Fruit fly (Drosophila melanogaster): ENCODE results near the gene polybromo.

polybromo gene

dm6 chr3R:24777101-24777500 is 28.0 kb downstream of the polybromo start (continued):
- no peak for TF ChIP-seq CG17359 (tag; optimal IDR thresholded peaks at IDR 0.05)
- TF ChIP-seq sens (GFP tag) = peak; percentile 33
- no peak for TF ChIP-seq ems (GFP tag; optimal IDR thresholded peaks at IDR 0.05)
- TF ChIP-seq Mad (GFP tag; optimal IDR thresholded peaks at IDR 0.05) = no peak

DNA sequence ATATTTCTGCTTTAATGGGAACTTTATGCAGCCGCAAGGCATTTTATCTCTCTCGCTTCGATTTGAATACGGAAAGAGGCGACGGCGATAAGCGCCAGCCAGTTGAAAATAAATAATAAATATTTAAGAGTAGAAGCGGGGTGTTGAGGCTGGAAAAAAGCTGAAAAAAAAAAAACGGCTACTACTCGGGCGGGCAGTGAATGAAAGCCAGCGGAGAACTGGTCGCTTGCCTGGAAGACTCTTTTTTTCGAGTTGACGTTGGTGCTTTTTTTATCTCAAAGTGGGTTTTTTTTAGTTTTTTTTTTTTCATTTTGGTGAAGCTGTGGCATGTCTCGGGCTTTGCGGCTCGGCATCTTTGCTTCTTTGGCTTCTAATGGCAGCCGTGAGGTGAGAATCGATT is 31.6 kb downstream of the polybromo start:
- TF ChIP-seq abd-A (tag; optimal IDR thresholded peaks at IDR 0.05) = peak; percentile 2
- no peak for TF ChIP-seq CG7372 (GFP tag; IDR thresholded peaks at IDR 0.05)
- peak; percentile 58 for TF ChIP-seq sqz (GFP tag; optimal IDR thresholded peaks at IDR 0.05)

- TF ChIP-seq kni (GFP tag; optimal IDR thresholded peaks at IDR 0.05) (peak; percentile 39), CG11247 (GFP tag; IDR thresholded peaks at IDR 0.05) (no peak), Ets65A (GFP tag) (peak; percentile 62), ranshi (GFP tag; IDR thresholded peaks at IDR 0.05) (no peak), CG14710 (tag; optimal IDR thresholded peaks at IDR 0.05) (no peak), Gug (GFP tag; IDR thresholded peaks at IDR 0.05) (no peak), CG32772 (GFP tag; IDR thresholded peaks at IDR 0.05) (no peak), CG9876 (GFP tag; optimal IDR thresholded peaks at IDR 0.05) (no peak), Neu2 (GFP tag; optimal IDR thresholded peaks at IDR 0.05; ENCODE audit: borderline replicate concordance) (no peak), Blimp-1 (GFP tag; optimal IDR thresholded peaks at IDR 0.05) (peak; percentile 84)
Observed at dm6 chr3R:24773016-24773415, 32.0 kb downstream of the polybromo start.

- TF ChIP-seq Sry-δ (GFP tag; optimal IDR thresholded peaks at IDR 0.05) (no peak), CG4707 (GFP tag; optimal IDR thresholded peaks at IDR 0.05) (no peak), pum (GFP tag; optimal IDR thresholded peaks at IDR 0.05) (peak; percentile 45), jumu (GFP tag; optimal IDR thresholded peaks at IDR 0.05) (peak; percentile 43), CG10147 (GFP tag; optimal IDR thresholded peaks at IDR 0.05) (peak; percentile 59), exex (tag; optimal IDR thresholded peaks at IDR 0.05) (peak; percentile 65), al (GFP tag; IDR thresholded peaks at IDR 0.05) (peak; percentile 48; the same call in 1 of the 2 replicates), pita (GFP tag; optimal IDR thresholded peaks at IDR 0.05) (no peak), pan (optimal IDR thresholded peaks at IDR 0.05) (no peak), pan (GFP tag; optimal IDR thresholded peaks at IDR 0.05 in 1 of 2, IDR thresholded peaks at IDR 0.05 in 1 of 2) (peak in 1 of 2 experiments; percentile 43), insv (GFP tag; optimal IDR thresholded peaks at IDR 0.05) (no peak), CG13287 (GFP tag; IDR thresholded peaks at IDR 0.05; ENCODE audit: partially characterized antibody) (no peak), CG10959 (GFP tag; IDR thresholded peaks at IDR 0.05) (no peak), CkIIα-i1 (GFP tag; IDR thresholded peaks at IDR 0.05) (no peak), D19A (tag; optimal IDR thresholded peaks at IDR 0.05) (peak; percentile 98), CG7745 (tag; optimal IDR thresholded peaks at IDR 0.05) (no peak), CG10543 (GFP tag; optimal IDR thresholded peaks at IDR 0.05) (peak; percentile 85), sisA (GFP tag; IDR thresholded peaks at IDR 0.05) (peak; percentile 51), tap (tag; optimal IDR thresholded peaks at IDR 0.05) (peak; percentile 42), fru (optimal IDR thresholded peaks at IDR 0.05) (no peak), NK7.1 (GFP tag; optimal IDR thresholded peaks at IDR 0.05) (peak; percentile 24), CG2875 (GFP tag; optimal IDR thresholded peaks at IDR 0.05) (peak; percentile 42), so (GFP tag; IDR thresholded peaks at IDR 0.05) (peak; percentile 35; the same call in 1 of the 3 replicates), oc (tag; optimal IDR thresholded peaks at IDR 0.05) (peak; percentile 13), cad (GFP tag; optimal IDR thresholded peaks at IDR 0.05) (no peak), Dek (tag; optimal IDR thresholded peaks at IDR 0.05) (peak; percentile 60), CG4854 (GFP tag; optimal IDR thresholded peaks at IDR 0.05) (no peak), CG6689 (GFP tag; IDR thresholded peaks at IDR 0.05) (peak; percentile 57; the same call in 1 of the 2 replicates)
Observed at dm6 chr3R:24771273-24772231, 33.5 kb downstream of the polybromo start, which contains the start of gene CG42331. Gene CG42331, plus strand, starts transcription at chr3R:24772181.
